Worm (Caenorhabditis elegans): ENCODE results near the gene F37C4.4.

ce11 chrIV:3853557-3853956, 13.6 kb upstream of the F37C4.4 start:
- TF ChIP-seq him-1 (tag; optimal IDR thresholded peaks at IDR 0.05) (no peak), W03F9.2 (tag; optimal IDR thresholded peaks at IDR 0.05) (no peak), dao-5 (tag; optimal IDR thresholded peaks at IDR 0.05) (no peak)

All from whole organism, L4/young adult.